Fruit fly (Drosophila melanogaster) whole organism, embryonic: ENCODE results near the gene CG2187.

ENCODE experiments used
- ATbp ChIP-seq: fragments of 200-800 bp; sonication (Bioruptor generic); optimal IDR thresholded peaks from 2 replicates; lab custom pipeline; 2017; ENCODE audit warnings: missing biosample characterization, mild to moderate bottlenecking, missing genetic modification characterization, missing genetic modification reagents
- Ada2b ChIP-seq: fragments of 200-800 bp; sonication (Bioruptor generic); IDR thresholded peaks from 2 replicates; pipeline ENCODE4 v1.3.6; 2022; ENCODE audit warnings: missing biosample characterization, missing genetic modification characterization
- Antp ChIP-seq: fragments of 200-800 bp; sonication (Bioruptor generic); optimal IDR thresholded peaks from 3 replicates; lab custom pipeline; 2016; ENCODE audit warnings: missing biosample characterization, missing genetic modification characterization
- Atf-2 ChIP-seq: fragments of 200-800 bp; sonication (Bioruptor generic); optimal IDR thresholded peaks from 2 replicates; lab custom pipeline; 2016; ENCODE audit warnings: missing biosample characterization, missing genetic modification characterization
- CG1024 ChIP-seq: fragments of 200-800 bp; sonication (Bioruptor generic); IDR thresholded peaks from 2 replicates; pipeline ENCODE4 v1.3.6; 2022; ENCODE audit warnings: missing biosample characterization, missing genetic modification characterization
- CG10959 ChIP-seq: fragments of 200-800 bp; sonication (Bioruptor generic); IDR thresholded peaks from 2 replicates; pipeline ENCODE4 v1.3.6; 2022; ENCODE audit warnings: missing biosample characterization, missing genetic modification characterization
- CG11093 ChIP-seq: fragments of 200-800 bp; sonication (Bioruptor generic); IDR thresholded peaks from 3 replicates; pipeline ENCODE4 v1.3.6; 2022; ENCODE audit warnings: missing biosample characterization, missing genetic modification characterization
- CG11247 ChIP-seq: fragments of 200-800 bp; sonication (Bioruptor generic); IDR thresholded peaks from 2 replicates; pipeline ENCODE4 v1.3.6; 2022; ENCODE audit warnings: missing biosample characterization, missing genetic modification characterization
- CG13296 ChIP-seq: fragments of 200-800 bp; sonication (Bioruptor generic); optimal IDR thresholded peaks from 3 replicates; lab custom pipeline; 2018; ENCODE audit warnings: missing biosample characterization, mild to moderate bottlenecking, missing genetic modification characterization
- CG13424 ChIP-seq: fragments of 200-800 bp; sonication (Bioruptor generic); optimal IDR thresholded peaks from 2 replicates; lab custom pipeline; 2019; ENCODE audit warnings: missing biosample characterization, mild to moderate bottlenecking, missing genetic modification characterization, moderate library complexity
- CG15514 ChIP-seq: fragments of 200-800 bp; sonication (Bioruptor generic); optimal IDR thresholded peaks from 3 replicates; lab custom pipeline; 2017; ENCODE audit warnings: missing biosample characterization, missing genetic modification characterization, mild to moderate bottlenecking, moderate library complexity, missing genetic modification reagents
- CG1603 ChIP-seq: fragments of 200-800 bp; sonication (Bioruptor generic); optimal IDR thresholded peaks from 2 replicates; lab custom pipeline; 2019; ENCODE audit warnings: missing biosample characterization, mild to moderate bottlenecking, missing genetic modification characterization, moderate library complexity
- CG17829 ChIP-seq: fragments of 200-800 bp; optimal IDR thresholded peaks from 2 replicates; lab custom pipeline; 2019; ENCODE audit warnings: missing biosample characterization, mild to moderate bottlenecking, missing genetic modification characterization, moderate library complexity
- CG3163 ChIP-seq: fragments of 200-800 bp; sonication (Bioruptor generic); optimal IDR thresholded peaks from 3 replicates; lab custom pipeline; 2016; ENCODE audit warnings: missing biosample characterization, missing genetic modification characterization
- CG8089 ChIP-seq: fragments of 200-800 bp; sonication (Bioruptor generic); optimal IDR thresholded peaks from 3 replicates; lab custom pipeline; 2016; ENCODE audit warnings: missing biosample characterization, missing genetic modification characterization
- CG9817 ChIP-seq: fragments of 200-800 bp; sonication (Bioruptor generic); optimal IDR thresholded peaks from 2 replicates; lab custom pipeline; 2018; ENCODE audit warnings: missing biosample characterization, mild to moderate bottlenecking, missing genetic modification characterization, moderate library complexity
- CG9932 ChIP-seq: fragments of 200-800 bp; sonication (Bioruptor generic); IDR thresholded peaks from 2 replicates; pipeline ENCODE4 v1.3.6; 2022; ENCODE audit warnings: missing biosample characterization, missing genetic modification characterization
- Chrac-16 ChIP-seq: fragments of 200-800 bp; sonication (Bioruptor generic); optimal IDR thresholded peaks from 3 replicates; lab custom pipeline; 2016; ENCODE audit warnings: missing biosample characterization, missing genetic modification characterization
- Dip3 ChIP-seq: fragments of 200-800 bp; sonication (Bioruptor generic); optimal IDR thresholded peaks from 3 replicates; lab custom pipeline; 2016; ENCODE audit warnings: missing biosample characterization, missing genetic modification characterization
- Doc2 ChIP-seq: fragments of 200-800 bp; sonication (Bioruptor generic); IDR thresholded peaks from 2 replicates; pipeline ENCODE4 v1.3.6; 2022; ENCODE audit warnings: missing biosample characterization, missing genetic modification characterization
- Dref ChIP-seq: fragments of 200-800 bp; sonication (Bioruptor generic); IDR thresholded peaks from 2 replicates; pipeline ENCODE4 v1.3.6; 2022; ENCODE audit warnings: missing biosample characterization, missing genetic modification characterization
- Drgx ChIP-seq: fragments of 200-800 bp; sonication (Bioruptor generic); IDR thresholded peaks from 2 replicates; pipeline ENCODE4 v1.3.6; 2022; ENCODE audit warnings: missing biosample characterization, missing genetic modification characterization
- E2f1 ChIP-seq: fragments of 200-800 bp; sonication (Bioruptor generic); IDR thresholded peaks from 2 replicates; pipeline ENCODE4 v1.3.6; 2022; ENCODE audit warnings: missing biosample characterization, missing genetic modification characterization
- H15 ChIP-seq: fragments of 200-800 bp; sonication (Bioruptor generic); IDR thresholded peaks from 3 replicates; pipeline ENCODE4 v1.3.6; 2022; ENCODE audit warnings: missing biosample characterization, missing genetic modification characterization
- Lim3 ChIP-seq: fragments of 200-800 bp; sonication (Bioruptor generic); IDR thresholded peaks from 2 replicates; pipeline ENCODE4 v1.3.6; 2022; ENCODE audit warnings: missing biosample characterization, missing genetic modification characterization
- MESR4 ChIP-seq: fragments of 200-800 bp; sonication (Bioruptor generic); optimal IDR thresholded peaks from 2 replicates; lab custom pipeline; 2018; ENCODE audit warnings: missing biosample characterization, mild to moderate bottlenecking, missing genetic modification characterization, moderate library complexity
- Opbp ChIP-seq: fragments of 200-800 bp; sonication (Bioruptor generic); IDR thresholded peaks from 3 replicates; pipeline ENCODE4 v1.3.6; 2022; ENCODE audit warnings: missing biosample characterization, missing genetic modification characterization; ENCODE audit not compliant: partially characterized antibody
- Sin3A ChIP-seq: fragments of >200 bp; optimal IDR thresholded peaks from 2 replicates; lab custom pipeline; 2018
- Six4 ChIP-seq: fragments of 200-800 bp; sonication (Bioruptor generic); optimal IDR thresholded peaks from 2 replicates; lab custom pipeline; 2016; ENCODE audit warnings: missing biosample characterization, missing genetic modification characterization
- cad ChIP-seq: fragments of >200 bp; optimal IDR thresholded peaks from 2 replicates; lab custom pipeline; 2017; ENCODE audit warnings: missing biosample characterization, missing genetic modification characterization
- cas ChIP-seq: fragments of 200-800 bp; sonication (Bioruptor generic); IDR thresholded peaks from 2 replicates; pipeline ENCODE4 v1.3.6; 2022; ENCODE audit warnings: missing biosample characterization, missing genetic modification characterization
- caup ChIP-seq: fragments of 200-800 bp; sonication (Bioruptor generic); optimal IDR thresholded peaks from 3 replicates; lab custom pipeline; 2017; ENCODE audit warnings: missing biosample characterization, mild to moderate bottlenecking, missing genetic modification characterization, moderate library complexity; ENCODE audit not compliant: severe bottlenecking
- cg ChIP-seq: fragments of 200-800 bp; sonication (Bioruptor generic); optimal IDR thresholded peaks from 3 replicates; lab custom pipeline; 2019; ENCODE audit warnings: missing biosample characterization, mild to moderate bottlenecking, missing genetic modification characterization, moderate library complexity
- chif ChIP-seq, 2 experiments: fragments of 200-800 bp; sonication (Bioruptor generic); optimal IDR thresholded peaks; 3 replicates each; lab custom pipeline; 2016; ENCODE audit warnings: missing biosample characterization in 2 of 2, missing genetic modification characterization in 2 of 2
- fd96Cb ChIP-seq: fragments of 200-800 bp; sonication (Bioruptor generic); optimal IDR thresholded peaks from 2 replicates; lab custom pipeline; 2018; ENCODE audit warnings: missing biosample characterization, mild to moderate bottlenecking, missing genetic modification characterization, moderate library complexity
- grn ChIP-seq: fragments of 200-800 bp; sonication (Bioruptor generic); optimal IDR thresholded peaks from 3 replicates; lab custom pipeline; 2017; ENCODE audit warnings: missing biosample characterization, missing genetic modification characterization
- gt ChIP-seq: fragments of 200-800 bp; sonication (Bioruptor generic); IDR thresholded peaks from 2 replicates; pipeline ENCODE4 v1.3.6; 2022; ENCODE audit warnings: missing biosample characterization, missing genetic modification characterization
- kah ChIP-seq: fragments of 200-800 bp; sonication (Bioruptor generic); optimal IDR thresholded peaks from 2 replicates; lab custom pipeline; 2018; ENCODE audit warnings: missing biosample characterization, mild to moderate bottlenecking, missing genetic modification characterization
- kay ChIP-seq: fragments of 200-800 bp; sonication (Bioruptor generic); optimal IDR thresholded peaks from 2 replicates; lab custom pipeline; 2016; ENCODE audit warnings: missing biosample characterization, missing genetic modification characterization
- knrl ChIP-seq: fragments of 200-800 bp; sonication (Bioruptor generic); IDR thresholded peaks from 3 replicates; pipeline ENCODE4 v1.3.6; 2022; ENCODE audit warnings: missing biosample characterization, missing genetic modification characterization; ENCODE audit not compliant: partially characterized antibody
- lov ChIP-seq, 2 experiments: fragments of 200-800 bp in 1 of 2; fragments of >200 bp in 1 of 2; sonication (Bioruptor generic) in 1 of 2; IDR thresholded peaks in 1 of 2; optimal IDR thresholded peaks in 1 of 2; 2 replicates in 1 of 2; 3 replicates in 1 of 2; pipeline versions ENCODE4 v1.3.6 to Lab custom; 2017 to 2022; ENCODE audit warnings: missing biosample characterization in 1 of 2, missing genetic modification characterization in 1 of 2
- schlank ChIP-seq: fragments of 200-800 bp; sonication (Bioruptor generic); optimal IDR thresholded peaks from 2 replicates; lab custom pipeline; 2018; ENCODE audit warnings: missing biosample characterization, mild to moderate bottlenecking, missing genetic modification characterization
- sens ChIP-seq: fragments of 200-800 bp; sonication (Bioruptor generic); peaks from one replicate; lab custom pipeline; 2016; ENCODE audit warnings: missing biosample characterization, missing genetic modification characterization
- shn ChIP-seq: fragments of 200-800 bp; sonication (Bioruptor generic); optimal IDR thresholded peaks from 3 replicates; lab custom pipeline; 2016; ENCODE audit warnings: missing biosample characterization, missing genetic modification characterization
- sim ChIP-seq: fragments of 200-800 bp; sonication (Bioruptor generic); IDR thresholded peaks from 2 replicates; pipeline ENCODE4 v1.3.6; 2022; ENCODE audit warnings: missing biosample characterization, missing genetic modification characterization
- sna ChIP-seq: fragments of 200-800 bp; sonication (Bioruptor generic); IDR thresholded peaks from 2 replicates; pipeline ENCODE4 v1.3.6; 2022; ENCODE audit warnings: missing biosample characterization, missing genetic modification characterization; ENCODE audit not compliant: partially characterized antibody
- stc ChIP-seq: fragments of 200-800 bp; sonication (Bioruptor generic); IDR thresholded peaks from 2 replicates; pipeline ENCODE4 v1.3.6; 2022; ENCODE audit warnings: missing biosample characterization, missing genetic modification characterization
- ttk ChIP-seq: fragments of 200-800 bp; sonication (Bioruptor generic); IDR thresholded peaks from 2 replicates; pipeline ENCODE4 v2.1.2; 2022; ENCODE audit warnings: missing biosample characterization, missing genetic modification characterization
- vfl ChIP-seq: fragments of 200-800 bp; sonication (Bioruptor generic); optimal IDR thresholded peaks from 2 replicates; lab custom pipeline; 2016; ENCODE audit warnings: missing biosample characterization, missing genetic modification characterization
- vvl ChIP-seq: fragments of 200-800 bp; sonication (Bioruptor generic); IDR thresholded peaks from 2 replicates; pipeline ENCODE4 v1.3.6; 2022; ENCODE audit warnings: missing biosample characterization, missing genetic modification characterization

The CG2187 gene

DNA sequence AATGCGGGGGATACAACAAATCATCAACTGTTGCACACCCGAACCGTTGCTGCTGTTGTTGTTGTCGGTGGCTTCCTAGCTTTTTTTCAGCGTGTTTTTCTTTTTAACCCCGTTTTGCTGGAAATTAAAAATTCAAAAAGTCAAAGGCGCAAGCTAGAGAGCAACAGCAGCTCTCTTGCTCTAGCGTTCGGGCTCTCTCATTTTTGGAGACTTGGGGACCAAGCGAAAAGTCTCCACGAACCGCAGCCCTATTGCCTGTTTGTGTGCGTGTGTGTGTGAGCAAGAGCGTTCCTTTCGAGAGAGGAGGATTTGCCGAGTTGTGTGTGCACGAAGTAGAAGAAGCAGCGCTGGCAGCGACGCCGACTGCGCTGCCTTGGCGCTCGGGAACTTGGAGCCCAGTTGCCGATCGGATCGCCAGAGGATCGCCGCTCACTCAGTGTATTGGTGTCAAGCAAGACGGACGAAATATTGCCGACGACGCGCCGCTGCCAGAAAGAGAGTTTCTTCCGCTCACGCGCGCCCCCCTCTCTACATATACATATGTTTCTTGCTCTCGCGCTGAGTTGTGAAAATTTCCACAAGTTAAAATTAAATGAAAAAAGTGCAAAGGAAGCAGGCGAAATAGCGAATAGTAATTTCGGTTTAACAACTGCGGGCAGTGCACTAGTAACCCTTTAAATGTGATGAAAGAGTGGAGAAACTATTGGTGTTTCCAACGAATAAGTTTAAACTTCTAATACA, 33.7 kb downstream of the CG2187 start (continued):
- peak; percentile 59 for TF ChIP-seq CG3163 (GFP tag; lab: Kevin White, UChicago)
- TF ChIP-seq schlank (tag; lab: Kevin White, UChicago) = no peak
- peak; percentile 66; the same call in 1 of the 2 replicates for TF ChIP-seq vvl
- TF ChIP-seq CG1603 (tag; lab: Kevin White, UChicago) = peak; percentile 15
- no peak for TF ChIP-seq grn
- no peak for TF ChIP-seq lov (optimal IDR thresholded peaks at IDR 0.05; lab: Kevin White, UChicago)
- TF ChIP-seq lov (GFP tag; IDR thresholded peaks at IDR 0.05; lab: Robert Waterston, UW) = peak; percentile 59; the same call in 1 of the 3 replicates
- TF ChIP-seq Sin3A (lab: Kevin White, UChicago) = no peak
- no peak for TF ChIP-seq Antp (GFP tag; lab: Kevin White, UChicago)
- no peak for TF ChIP-seq kah (GFP tag; lab: Kevin White, UChicago)
- no peak for TF ChIP-seq cas
- peak; percentile 32 for TF ChIP-seq sens (GFP tag; lab: Kevin White, UChicago)
- no peak for TF ChIP-seq cad (GFP tag; lab: Kevin White, UChicago)
- no peak for TF ChIP-seq CG13296 (GFP tag; lab: Kevin White, UChicago)
- TF ChIP-seq gt (GFP tag; lab: Robert Waterston, UW) = no peak
- TF ChIP-seq CG13424 (tag; lab: Kevin White, UChicago) = no peak
- peak; percentile 89 for TF ChIP-seq cg
- TF ChIP-seq stc (GFP tag; lab: Robert Waterston, UW) = peak; percentile 9; the same call in 1 of the 2 replicates
- peak; percentile 21 for TF ChIP-seq Dip3 (GFP tag; lab: Kevin White, UChicago)
- no peak for TF ChIP-seq knrl (GFP tag; lab: Robert Waterston, UW)
- TF ChIP-seq MESR4 (GFP tag; lab: Kevin White, UChicago) = no peak
- no peak for TF ChIP-seq Doc2 (GFP tag; lab: Robert Waterston, UW)
- TF ChIP-seq CG8089 = no peak
- TF ChIP-seq Six4 (GFP tag; lab: Kevin White, UChicago) = no peak
- TF ChIP-seq ttk (GFP tag; lab: Robert Waterston, UW) = 0 out of 2 replicates have a peak, but pooled peaks have one; percentile 9
- TF ChIP-seq Opbp (GFP tag; lab: Robert Waterston, UW) = 0 out of 3 replicates have a peak, but pooled peaks have one; percentile 23
- TF ChIP-seq fd96Cb = no peak
- no peak for TF ChIP-seq CG15514 (GFP tag; lab: Kevin White, UChicago)
- no peak for TF ChIP-seq Lim3 (GFP tag; lab: Robert Waterston, UW)
- no peak for TF ChIP-seq CG17829 (tag; lab: Kevin White, UChicago)
- TF ChIP-seq Dref = no peak
- TF ChIP-seq sim (GFP tag; lab: Robert Waterston, UW) = no peak
- TF ChIP-seq CG9932 (GFP tag; lab: Robert Waterston, UW) = no peak
- peak; percentile 65 for TF ChIP-seq sna (GFP tag; lab: Robert Waterston, UW)
- peak; percentile 9 for TF ChIP-seq caup (GFP tag; lab: Kevin White, UChicago)
- no peak; the same call in 1 of the 2 replicates for TF ChIP-seq CG1024 (GFP tag; lab: Robert Waterston, UW)
- TF ChIP-seq CG11093 = no peak
- TF ChIP-seq E2f1 (GFP tag; lab: Robert Waterston, UW) = no peak
- TF ChIP-seq Ada2b = no peak
- TF ChIP-seq CG11247 (GFP tag; lab: Robert Waterston, UW) = no peak
- no peak for TF ChIP-seq chif (GFP tag; optimal IDR thresholded peaks at IDR 0.05; lab: Kevin White, UChicago)
- TF ChIP-seq kay = no peak
- no peak for TF ChIP-seq ATbp (GFP tag; lab: Kevin White, UChicago)
- no peak for TF ChIP-seq Chrac-16
- TF ChIP-seq H15 (GFP tag; lab: Robert Waterston, UW) = no peak
- TF ChIP-seq CG10959 (GFP tag; lab: Robert Waterston, UW) = no peak
- no peak for TF ChIP-seq shn (GFP tag; lab: Kevin White, UChicago)
- TF ChIP-seq CG9817 (tag; lab: Kevin White, UChicago) = no peak
- no peak for TF ChIP-seq Atf-2 (GFP tag; lab: Kevin White, UChicago)
- peak; percentile 20; the same call in 1 of the 2 replicates for TF ChIP-seq Drgx
- no peak for TF ChIP-seq vfl (GFP tag; lab: Kevin White, UChicago)
